Fruit fly (Drosophila melanogaster) whole organism, embryonic: ENCODE results near the gene CG6296.

Source experiments
- ATbp ChIP-seq: fragments of 200-800 bp; sonication (Bioruptor generic); optimal IDR thresholded peaks from 2 replicates; lab custom pipeline; 2017; ENCODE audit warnings: missing biosample characterization, mild to moderate bottlenecking, missing genetic modification characterization, missing genetic modification reagents
- CG10959 ChIP-seq: fragments of 200-800 bp; sonication (Bioruptor generic); IDR thresholded peaks from 2 replicates; pipeline ENCODE4 v1.3.6; 2022; ENCODE audit warnings: missing biosample characterization, missing genetic modification characterization
- CG10979 ChIP-seq: fragments of 200-800 bp; sonication (Bioruptor generic); optimal IDR thresholded peaks from 2 replicates; lab custom pipeline; 2018; ENCODE audit warnings: missing biosample characterization, mild to moderate bottlenecking, missing genetic modification characterization, moderate library complexity
- CG12744 ChIP-seq: fragments of 200-800 bp; sonication (Bioruptor generic); optimal IDR thresholded peaks from 2 replicates; lab custom pipeline; 2016; ENCODE audit warnings: missing biosample characterization, missing genetic modification characterization
- CG12769 ChIP-seq: fragments of 200-800 bp; sonication (Bioruptor generic); optimal IDR thresholded peaks from 2 replicates; lab custom pipeline; 2019; ENCODE audit warnings: missing biosample characterization, mild to moderate bottlenecking, missing genetic modification characterization, moderate library complexity
- CG15073 ChIP-seq: fragments of 200-800 bp; sonication (Bioruptor generic); optimal IDR thresholded peaks from 2 replicates; lab custom pipeline; 2016; ENCODE audit warnings: missing biosample characterization, missing genetic modification characterization
- CG15479 ChIP-seq: fragments of 200-800 bp; sonication (Bioruptor generic); optimal IDR thresholded peaks from 3 replicates; lab custom pipeline; 2019; ENCODE audit warnings: missing biosample characterization, mild to moderate bottlenecking, missing genetic modification characterization, moderate library complexity
- CG30431 ChIP-seq: fragments of 200-800 bp; sonication (Bioruptor generic); optimal IDR thresholded peaks from 2 replicates; lab custom pipeline; 2017; ENCODE audit warnings: missing biosample characterization, missing genetic modification characterization
- CG3065 ChIP-seq: fragments of 200-800 bp; sonication (Bioruptor generic); optimal IDR thresholded peaks from 2 replicates; lab custom pipeline; 2016; ENCODE audit warnings: missing biosample characterization, missing genetic modification characterization
- CG6272 ChIP-seq: fragments of 200-800 bp; sonication (Bioruptor generic); IDR thresholded peaks from 2 replicates; pipeline ENCODE4 v1.3.6; 2022; ENCODE audit warnings: missing biosample characterization, missing genetic modification characterization
- CG6854 ChIP-seq: fragments of 200-800 bp; sonication (Bioruptor generic); optimal IDR thresholded peaks from 3 replicates; lab custom pipeline; 2017; ENCODE audit warnings: missing biosample characterization, mild to moderate bottlenecking, missing genetic modification characterization
- CG7357 ChIP-seq: fragments of 200-800 bp; sonication (Bioruptor generic); IDR thresholded peaks from 3 replicates; pipeline ENCODE4 v1.3.6; 2022; ENCODE audit warnings: missing biosample characterization, missing genetic modification characterization
- CG7745 ChIP-seq: fragments of 200-800 bp; sonication (Bioruptor generic); optimal IDR thresholded peaks from 2 replicates; lab custom pipeline; 2018; ENCODE audit warnings: missing biosample characterization, mild to moderate bottlenecking, missing genetic modification characterization, moderate library complexity
- CG8281 ChIP-seq: fragments of 200-800 bp; sonication (Bioruptor generic); optimal IDR thresholded peaks from 2 replicates; lab custom pipeline; 2018; ENCODE audit warnings: missing biosample characterization, mild to moderate bottlenecking, missing genetic modification characterization, moderate library complexity
- CG9215 ChIP-seq: fragments of 200-800 bp; sonication (Bioruptor generic); IDR thresholded peaks from 2 replicates; pipeline ENCODE4 v1.3.6; 2022; ENCODE audit warnings: missing biosample characterization, missing genetic modification characterization
- D19A ChIP-seq: fragments of 200-800 bp; optimal IDR thresholded peaks from 3 replicates; lab custom pipeline; 2019; ENCODE audit warnings: missing biosample characterization, mild to moderate bottlenecking, missing genetic modification characterization, moderate library complexity
- Dip2 ChIP-seq: fragments of 200-800 bp; sonication (Bioruptor generic); IDR thresholded peaks from 2 replicates; pipeline ENCODE4 v1.3.6; 2022; ENCODE audit warnings: missing biosample characterization, missing genetic modification characterization
- Dp ChIP-seq: fragments of 200-800 bp; sonication (Bioruptor generic); optimal IDR thresholded peaks from 2 replicates; lab custom pipeline; 2018; ENCODE audit warnings: missing biosample characterization, mild to moderate bottlenecking, missing genetic modification characterization, moderate library complexity
- Drgx ChIP-seq: fragments of 200-800 bp; sonication (Bioruptor generic); IDR thresholded peaks from 2 replicates; pipeline ENCODE4 v1.3.6; 2022; ENCODE audit warnings: missing biosample characterization, missing genetic modification characterization
- Elba2 ChIP-seq: fragments of 200-800 bp; sonication (Bioruptor generic); optimal IDR thresholded peaks from 3 replicates; lab custom pipeline; 2016; ENCODE audit warnings: missing biosample characterization, missing genetic modification characterization
- Fer1 ChIP-seq: fragments of 200-800 bp; sonication (Bioruptor generic); optimal IDR thresholded peaks from 2 replicates; lab custom pipeline; 2017; ENCODE audit warnings: missing biosample characterization, mild to moderate bottlenecking, missing genetic modification characterization
- HmgD ChIP-seq: fragments of 200-800 bp; sonication (Bioruptor generic); optimal IDR thresholded peaks from 3 replicates; lab custom pipeline; 2016; ENCODE audit warnings: missing biosample characterization, missing genetic modification characterization
- HmgZ ChIP-seq: fragments of 200-800 bp; sonication (Bioruptor generic); optimal IDR thresholded peaks from 2 replicates; lab custom pipeline; 2018; ENCODE audit warnings: missing biosample characterization, mild to moderate bottlenecking, missing genetic modification characterization
- MBD-R2 ChIP-seq: fragments of 200-800 bp; sonication (Bioruptor generic); IDR thresholded peaks from 2 replicates; pipeline ENCODE4 v1.3.6; 2022; ENCODE audit warnings: missing biosample characterization, missing genetic modification characterization
- Nf-YA ChIP-seq: fragments of 200-800 bp; sonication (Bioruptor generic); IDR thresholded peaks from 2 replicates; pipeline ENCODE4 v1.3.6; 2022; ENCODE audit warnings: missing biosample characterization, missing genetic modification characterization
- Pdp1 ChIP-seq, 2 experiments: fragments of 200-800 bp; sonication (Bioruptor generic); optimal IDR thresholded peaks; 3 replicates each; lab custom pipeline; 2016; ENCODE audit warnings: missing biosample characterization in 2 of 2, missing genetic modification characterization in 2 of 2, mild to moderate bottlenecking in 1 of 2, moderate library complexity in 1 of 2
- Scr ChIP-seq: fragments of 200-800 bp; sonication (Bioruptor generic); IDR thresholded peaks from 2 replicates; pipeline ENCODE4 v1.3.6; 2022; ENCODE audit warnings: missing biosample characterization, missing genetic modification characterization; ENCODE audit not compliant: partially characterized antibody
- Sin3A ChIP-seq: fragments of >200 bp; optimal IDR thresholded peaks from 2 replicates; lab custom pipeline; 2018
- TFAM ChIP-seq: fragments of 200-800 bp; sonication (Bioruptor generic); optimal IDR thresholded peaks from 2 replicates; lab custom pipeline; 2017; ENCODE audit warnings: missing biosample characterization, missing genetic modification characterization, inconsistent platforms
- ac ChIP-seq: fragments of 200-800 bp; sonication (Bioruptor generic); optimal IDR thresholded peaks from 3 replicates; lab custom pipeline; 2017; ENCODE audit warnings: missing biosample characterization, mild to moderate bottlenecking, missing genetic modification characterization
- al ChIP-seq: fragments of 200-800 bp; sonication (Bioruptor generic); IDR thresholded peaks from 2 replicates; pipeline ENCODE4 v1.3.6; 2022; ENCODE audit warnings: missing biosample characterization, missing genetic modification characterization
- aop ChIP-seq: fragments of 200-800 bp; sonication (Bioruptor generic); IDR thresholded peaks from 2 replicates; pipeline ENCODE4 v1.3.6; 2022; ENCODE audit warnings: missing biosample characterization, missing genetic modification characterization
- ato ChIP-seq: fragments of 200-800 bp; sonication (Bioruptor generic); IDR thresholded peaks from 2 replicates; pipeline ENCODE4 v1.3.6; 2022; ENCODE audit warnings: missing biosample characterization, missing genetic modification characterization; ENCODE audit not compliant: partially characterized antibody
- croc ChIP-seq: fragments of 200-800 bp; sonication (Bioruptor generic); conservative IDR thresholded peaks from 3 replicates; pipeline ENCODE4 v1.3.6; 2022; ENCODE audit warnings: missing biosample characterization, missing genetic modification characterization
- eyg ChIP-seq: fragments of 200-800 bp; sonication (Bioruptor generic); optimal IDR thresholded peaks from 3 replicates; lab custom pipeline; 2016; ENCODE audit warnings: missing biosample characterization, missing genetic modification characterization
- her ChIP-seq: fragments of 200-800 bp; sonication (Bioruptor generic); optimal IDR thresholded peaks from 2 replicates; lab custom pipeline; 2016; ENCODE audit warnings: missing biosample characterization, missing genetic modification characterization
- lilli ChIP-seq: fragments of 200-800 bp; sonication (Bioruptor generic); optimal IDR thresholded peaks from 3 replicates; lab custom pipeline; 2016; ENCODE audit warnings: missing biosample characterization, missing genetic modification characterization
- lmd ChIP-seq: fragments of 200-800 bp; sonication (Bioruptor generic); IDR thresholded peaks from 2 replicates; pipeline ENCODE4 v1.3.6; 2022; ENCODE audit warnings: missing biosample characterization, missing genetic modification characterization
- mam ChIP-seq: fragments of 200-800 bp; sonication (Bioruptor generic); optimal IDR thresholded peaks from 3 replicates; lab custom pipeline; 2016; ENCODE audit warnings: missing biosample characterization, missing genetic modification characterization
- nerfin-2 ChIP-seq: fragments of 200-800 bp; sonication (Bioruptor generic); IDR thresholded peaks from 2 replicates; pipeline ENCODE4 v1.3.6; 2022; ENCODE audit warnings: missing biosample characterization, missing genetic modification characterization; ENCODE audit not compliant: partially characterized antibody
- pan ChIP-seq, 4 experiments: fragments of >200 bp in 3 of 4; fragments of 200-800 bp in 1 of 4; sonication (Bioruptor generic) in 1 of 4; optimal IDR thresholded peaks in 3 of 4; IDR thresholded peaks in 1 of 4; 2 replicates each; pipeline versions ENCODE4 v1.3.6 to Lab custom; 2017 to 2022; ENCODE audit warnings: missing biosample characterization in 2 of 4, missing genetic modification characterization in 2 of 4, mixed read lengths in 1 of 4
- row ChIP-seq: fragments of 200-800 bp; sonication (Bioruptor generic); IDR thresholded peaks from 3 replicates; pipeline ENCODE4 v1.3.6; 2022; ENCODE audit warnings: missing biosample characterization, missing genetic modification characterization
- sens ChIP-seq: fragments of 200-800 bp; sonication (Bioruptor generic); peaks from one replicate; lab custom pipeline; 2016; ENCODE audit warnings: missing biosample characterization, missing genetic modification characterization
- sens-2 ChIP-seq: fragments of 200-800 bp; sonication (Bioruptor generic); IDR thresholded peaks from 2 replicates; pipeline ENCODE4 v1.3.6; 2022; ENCODE audit warnings: missing biosample characterization, missing genetic modification characterization
- seq ChIP-seq: fragments of 200-800 bp; sonication (Bioruptor generic); IDR thresholded peaks from 2 replicates; pipeline ENCODE4 v1.3.6; 2022; ENCODE audit warnings: missing biosample characterization, missing genetic modification characterization
- tap ChIP-seq: fragments of 200-800 bp; optimal IDR thresholded peaks from 3 replicates; lab custom pipeline; 2019; ENCODE audit warnings: missing biosample characterization, mild to moderate bottlenecking, missing genetic modification characterization, moderate library complexity
- tup ChIP-seq: fragments of 200-800 bp; sonication (Bioruptor generic); optimal IDR thresholded peaks from 2 replicates; lab custom pipeline; 2016; ENCODE audit warnings: missing biosample characterization, mild to moderate bottlenecking, missing genetic modification characterization, moderate library complexity
- twi ChIP-seq: fragments of 200-800 bp; optimal IDR thresholded peaks from 2 replicates; lab custom pipeline; 2019; ENCODE audit warnings: missing biosample characterization, mild to moderate bottlenecking, missing genetic modification characterization, moderate library complexity
- tx ChIP-seq: fragments of 200-800 bp; sonication (Bioruptor generic); optimal IDR thresholded peaks from 2 replicates; lab custom pipeline; 2016; ENCODE audit warnings: missing biosample characterization, missing genetic modification characterization
- zen ChIP-seq: fragments of 200-800 bp; sonication (Bioruptor generic); optimal IDR thresholded peaks from 3 replicates; lab custom pipeline; 2018; ENCODE audit warnings: missing biosample characterization, mild to moderate bottlenecking, missing genetic modification characterization, moderate library complexity

The CG6296 gene

dm6 chr3R:26954020-26954672 is 51.1 kb downstream of the CG6296 start (continued):
- peak; percentile 23 for TF ChIP-seq HmgZ
- peak; percentile 84 for TF ChIP-seq sens (GFP tag; lab: Kevin White, UChicago)
- TF ChIP-seq D19A (tag; lab: Kevin White, UChicago) = peak; percentile 84
- peak; percentile 26; the same call in 1 of the 2 replicates for TF ChIP-seq CG10959 (GFP tag; lab: Robert Waterston, UW)
- no peak for TF ChIP-seq TFAM (GFP tag; lab: Kevin White, UChicago)
- TF ChIP-seq twi (tag; lab: Kevin White, UChicago) = no peak
- TF ChIP-seq CG7745 (tag; lab: Kevin White, UChicago) = no peak
- peak; percentile 21 for TF ChIP-seq zen (tag; lab: Kevin White, UChicago)
- peak in 1 of 2 experiments; percentile 71 for TF ChIP-seq Pdp1 (GFP tag; optimal IDR thresholded peaks at IDR 0.05; lab: Kevin White, UChicago)
- no peak for TF ChIP-seq eyg
- TF ChIP-seq sens-2 (GFP tag; lab: Robert Waterston, UW) = no peak
- peak; percentile 68 for TF ChIP-seq CG6272
- no peak for TF ChIP-seq nerfin-2
- TF ChIP-seq lmd = peak; percentile 78
- peak; percentile 79 for TF ChIP-seq Nf-YA (GFP tag; lab: Robert Waterston, UW)
- peak; percentile 66 for TF ChIP-seq tap (tag; lab: Kevin White, UChicago)
- TF ChIP-seq CG15479 = no peak
- TF ChIP-seq ATbp (GFP tag; lab: Kevin White, UChicago) = peak; percentile 78
- peak; percentile 60 for TF ChIP-seq CG30431 (GFP tag; lab: Kevin White, UChicago)
- TF ChIP-seq croc (GFP tag; lab: Robert Waterston, UW) = peak; percentile 74
- peak; percentile 77 for TF ChIP-seq CG10979 (tag; lab: Kevin White, UChicago)
- TF ChIP-seq mam (GFP tag; lab: Kevin White, UChicago) = no peak
- no peak for TF ChIP-seq lilli (GFP tag; lab: Kevin White, UChicago)
- no peak for TF ChIP-seq her (GFP tag; lab: Kevin White, UChicago)
- peak; percentile 29 for TF ChIP-seq CG6854
- TF ChIP-seq CG8281 (tag; lab: Kevin White, UChicago) = peak; percentile 4
- no peak for TF ChIP-seq tx (GFP tag; lab: Kevin White, UChicago)
- TF ChIP-seq HmgD (GFP tag; lab: Kevin White, UChicago) = no peak
- peak; percentile 31; the same call in 1 of the 3 replicates for TF ChIP-seq CG7357 (GFP tag; lab: Robert Waterston, UW)
- no peak for TF ChIP-seq ato
- peak; percentile 96 for TF ChIP-seq Drgx (GFP tag; lab: Robert Waterston, UW)
- TF ChIP-seq Fer1 (GFP tag; lab: Kevin White, UChicago) = peak; percentile 61
- TF ChIP-seq ac (GFP tag; lab: Kevin White, UChicago) = no peak
- no peak for TF ChIP-seq Sin3A
- TF ChIP-seq CG9215 (GFP tag; lab: Robert Waterston, UW) = no peak
- TF ChIP-seq Dp (GFP tag; lab: Kevin White, UChicago) = no peak
- TF ChIP-seq seq (GFP tag; lab: Robert Waterston, UW) = peak; percentile 50; the same call in 1 of the 2 replicates
- TF ChIP-seq aop (GFP tag; lab: Robert Waterston, UW) = 0 out of 2 replicates have a peak, but pooled peaks have one; percentile 21
- TF ChIP-seq CG15073 = no peak
- peak; percentile 32; the same call in 1 of the 2 replicates for TF ChIP-seq al (GFP tag; lab: Robert Waterston, UW)
- no peak for TF ChIP-seq CG12769
- peak; percentile 89 for TF ChIP-seq row (GFP tag; lab: Robert Waterston, UW)
- no peak for TF ChIP-seq Dip2 (GFP tag; lab: Robert Waterston, UW)
- no peak for TF ChIP-seq Scr (GFP tag; lab: Robert Waterston, UW)
- no peak for TF ChIP-seq tup (GFP tag; lab: Kevin White, UChicago)
- TF ChIP-seq MBD-R2 = peak; percentile 20; the same call in 1 of the 2 replicates
- no peak for TF ChIP-seq Elba2 (GFP tag; lab: Kevin White, UChicago)
- no peak for TF ChIP-seq CG12744 (GFP tag; lab: Kevin White, UChicago)
- no peak for TF ChIP-seq pan (optimal IDR thresholded peaks at IDR 0.05; lab: Kevin White, UChicago)
- peak in 1 of 2 experiments; percentile 87 for TF ChIP-seq pan (GFP tag; optimal IDR thresholded peaks at IDR 0.05 in 1 of 2, IDR thresholded peaks at IDR 0.05 in 1 of 2)
- peak; percentile 27 for TF ChIP-seq CG3065 (GFP tag; lab: Kevin White, UChicago)
